Fruit fly (Drosophila melanogaster) whole organism, embryonic: ENCODE results near the gene CG13894.

Experiments used
- Bgb ChIP-seq: fragments of 200-800 bp; sonication (Bioruptor generic); IDR thresholded peaks from 2 replicates; pipeline ENCODE4 v1.3.6; 2022; ENCODE audit warnings: missing biosample characterization, missing genetic modification characterization; ENCODE audit not compliant: partially characterized antibody
- CG11398 ChIP-seq: fragments of 200-800 bp; sonication (Bioruptor generic); optimal IDR thresholded peaks from 2 replicates; lab custom pipeline; 2016; ENCODE audit warnings: missing biosample characterization, missing genetic modification characterization
- CG12104 ChIP-seq: fragments of 200-800 bp; sonication (Bioruptor generic); optimal IDR thresholded peaks from 3 replicates; lab custom pipeline; 2016; ENCODE audit warnings: missing biosample characterization, missing genetic modification characterization
- CG15514 ChIP-seq: fragments of 200-800 bp; sonication (Bioruptor generic); optimal IDR thresholded peaks from 3 replicates; lab custom pipeline; 2017; ENCODE audit warnings: missing biosample characterization, missing genetic modification characterization, mild to moderate bottlenecking, moderate library complexity, missing genetic modification reagents
- CG16813 ChIP-seq: fragments of 200-800 bp; sonication (Bioruptor generic); IDR thresholded peaks from 3 replicates; pipeline ENCODE4 v1.3.6; 2022; ENCODE audit warnings: missing biosample characterization, missing genetic modification characterization; ENCODE audit not compliant: partially characterized antibody
- CG30020 ChIP-seq: fragments of 200-800 bp; optimal IDR thresholded peaks from 2 replicates; lab custom pipeline; 2019; ENCODE audit warnings: missing biosample characterization, mild to moderate bottlenecking, missing genetic modification characterization, moderate library complexity
- CG34224 ChIP-seq: fragments of 200-800 bp; sonication (Bioruptor generic); IDR thresholded peaks from 3 replicates; pipeline ENCODE4 v1.3.6; 2022; ENCODE audit warnings: missing biosample characterization, missing genetic modification characterization; ENCODE audit not compliant: partially characterized antibody
- CG43689 ChIP-seq: fragments of 200-800 bp; sonication (Bioruptor generic); IDR thresholded peaks from 2 replicates; pipeline ENCODE4 v1.3.6; 2022; ENCODE audit warnings: missing biosample characterization, missing genetic modification characterization
- CG4854 ChIP-seq: fragments of 200-800 bp; sonication (Bioruptor generic); optimal IDR thresholded peaks from 2 replicates; lab custom pipeline; 2016; ENCODE audit warnings: missing biosample characterization, missing genetic modification characterization, inconsistent platforms
- CG6791 ChIP-seq: fragments of 200-800 bp; sonication (Bioruptor generic); IDR thresholded peaks from 3 replicates; pipeline ENCODE4 v1.3.6; 2022; ENCODE audit warnings: missing biosample characterization, missing genetic modification characterization; ENCODE audit not compliant: partially characterized antibody
- CG6854 ChIP-seq: fragments of 200-800 bp; sonication (Bioruptor generic); optimal IDR thresholded peaks from 3 replicates; lab custom pipeline; 2017; ENCODE audit warnings: missing biosample characterization, mild to moderate bottlenecking, missing genetic modification characterization
- CG8765 ChIP-seq: fragments of 200-800 bp; sonication (Bioruptor generic); IDR thresholded peaks from 2 replicates; pipeline ENCODE4 v1.3.6; 2022; ENCODE audit warnings: missing biosample characterization, missing genetic modification characterization
- CG9609 ChIP-seq: fragments of 200-800 bp; sonication (Bioruptor generic); optimal IDR thresholded peaks from 3 replicates; lab custom pipeline; 2016; ENCODE audit warnings: missing biosample characterization, missing genetic modification characterization
- CG9817 ChIP-seq: fragments of 200-800 bp; sonication (Bioruptor generic); optimal IDR thresholded peaks from 2 replicates; lab custom pipeline; 2018; ENCODE audit warnings: missing biosample characterization, mild to moderate bottlenecking, missing genetic modification characterization, moderate library complexity
- Chrac-16 ChIP-seq: fragments of 200-800 bp; sonication (Bioruptor generic); optimal IDR thresholded peaks from 3 replicates; lab custom pipeline; 2016; ENCODE audit warnings: missing biosample characterization, missing genetic modification characterization
- CrebB ChIP-seq: fragments of 200-800 bp; sonication (Bioruptor generic); optimal IDR thresholded peaks from 3 replicates; lab custom pipeline; 2018; ENCODE audit warnings: missing biosample characterization, mild to moderate bottlenecking, missing genetic modification characterization
- D ChIP-seq, 2 experiments: fragments of 200-800 bp in 1 of 2; fragments of >200 bp in 1 of 2; sonication (Bioruptor generic) in 1 of 2; optimal IDR thresholded peaks; 2 replicates in 1 of 2; 3 replicates in 1 of 2; lab custom pipeline; 2017; ENCODE audit warnings: mild to moderate bottlenecking in 1 of 2, missing biosample characterization in 1 of 2, missing genetic modification characterization in 1 of 2, missing genetic modification reagents in 1 of 2
- Gsc ChIP-seq: fragments of 200-800 bp; sonication (Bioruptor generic); IDR thresholded peaks from 2 replicates; pipeline ENCODE4 v1.3.6; 2022; ENCODE audit warnings: missing biosample characterization, missing genetic modification characterization
- Hey ChIP-seq: fragments of 200-800 bp; sonication (Bioruptor generic); optimal IDR thresholded peaks from 3 replicates; lab custom pipeline; 2018; ENCODE audit warnings: missing biosample characterization, mild to moderate bottlenecking, missing genetic modification characterization
- HmgD ChIP-seq: fragments of 200-800 bp; sonication (Bioruptor generic); optimal IDR thresholded peaks from 3 replicates; lab custom pipeline; 2016; ENCODE audit warnings: missing biosample characterization, missing genetic modification characterization
- Max ChIP-seq: fragments of 200-800 bp; sonication (Bioruptor generic); optimal IDR thresholded peaks from 2 replicates; lab custom pipeline; 2016; ENCODE audit warnings: missing biosample characterization, mild to moderate bottlenecking, missing genetic modification characterization
- NC2β ChIP-seq: fragments of 200-800 bp; sonication (Bioruptor generic); optimal IDR thresholded peaks from 2 replicates; lab custom pipeline; 2016; ENCODE audit warnings: missing biosample characterization, missing genetic modification characterization
- Nf-YB ChIP-seq: fragments of 200-800 bp; sonication (Bioruptor generic); optimal IDR thresholded peaks from 3 replicates; lab custom pipeline; 2019; ENCODE audit warnings: missing biosample characterization, mild to moderate bottlenecking, missing genetic modification characterization, moderate library complexity
- Oli ChIP-seq: fragments of 200-800 bp; sonication (Bioruptor generic); optimal IDR thresholded peaks from 2 replicates; lab custom pipeline; 2018; ENCODE audit warnings: missing biosample characterization, mild to moderate bottlenecking, missing genetic modification characterization, moderate library complexity
- Xbp1 ChIP-seq: fragments of 200-800 bp; sonication (Bioruptor generic); optimal IDR thresholded peaks from 3 replicates; lab custom pipeline; 2016; ENCODE audit warnings: missing biosample characterization, mild to moderate bottlenecking, missing genetic modification characterization
- YL-1 ChIP-seq: fragments of 200-800 bp; sonication (Bioruptor generic); optimal IDR thresholded peaks from 3 replicates; lab custom pipeline; 2017; ENCODE audit warnings: missing biosample characterization, mild to moderate bottlenecking, missing genetic modification characterization
- ac ChIP-seq: fragments of 200-800 bp; sonication (Bioruptor generic); optimal IDR thresholded peaks from 3 replicates; lab custom pipeline; 2017; ENCODE audit warnings: missing biosample characterization, mild to moderate bottlenecking, missing genetic modification characterization
- br ChIP-seq: fragments of >200 bp; optimal IDR thresholded peaks from 2 replicates; lab custom pipeline; 2017
- btn ChIP-seq: fragments of 200-800 bp; sonication (Bioruptor generic); optimal IDR thresholded peaks from 2 replicates; lab custom pipeline; 2016; ENCODE audit warnings: missing biosample characterization, missing genetic modification characterization
- chinmo ChIP-seq: fragments of 200-800 bp; sonication (Bioruptor generic); IDR thresholded peaks from 4 replicates; pipeline ENCODE4 v1.3.6; 2022; ENCODE audit warnings: missing biosample characterization, missing genetic modification characterization; ENCODE audit not compliant: partially characterized antibody
- crp ChIP-seq, 2 experiments: fragments of 200-800 bp; sonication (Bioruptor generic); optimal IDR thresholded peaks; 2 replicates in 1 of 2; 3 replicates in 1 of 2; lab custom pipeline; 2017; ENCODE audit warnings: missing biosample characterization in 2 of 2, missing genetic modification characterization in 2 of 2, mild to moderate bottlenecking in 1 of 2, moderate library complexity in 1 of 2
- disco-r ChIP-seq: fragments of 200-800 bp; sonication (Bioruptor generic); optimal IDR thresholded peaks from 2 replicates; lab custom pipeline; 2016; ENCODE audit warnings: missing biosample characterization, missing genetic modification characterization
- gcm ChIP-seq: fragments of 200-800 bp; sonication (Bioruptor generic); optimal IDR thresholded peaks from 2 replicates; lab custom pipeline; 2019; ENCODE audit warnings: missing biosample characterization, mild to moderate bottlenecking, missing genetic modification characterization, moderate library complexity
- hbn ChIP-seq: fragments of 200-800 bp; sonication (Bioruptor generic); IDR thresholded peaks from 2 replicates; pipeline ENCODE4 v1.3.6; 2022; ENCODE audit warnings: missing biosample characterization, missing genetic modification characterization; ENCODE audit not compliant: partially characterized antibody
- her ChIP-seq: fragments of 200-800 bp; sonication (Bioruptor generic); optimal IDR thresholded peaks from 2 replicates; lab custom pipeline; 2016; ENCODE audit warnings: missing biosample characterization, missing genetic modification characterization
- insv ChIP-seq, 2 experiments: fragments of 200-800 bp; sonication (Bioruptor generic); optimal IDR thresholded peaks; 3 replicates each; lab custom pipeline; 2016 to 2018; ENCODE audit warnings: missing biosample characterization in 2 of 2, missing genetic modification characterization in 2 of 2
- jigr1 ChIP-seq: fragments of 200-800 bp; sonication (Bioruptor generic); IDR thresholded peaks from 3 replicates; pipeline ENCODE4 v1.3.6; 2022; ENCODE audit warnings: missing biosample characterization, missing genetic modification characterization
- klu ChIP-seq: fragments of 200-800 bp; sonication (Bioruptor generic); IDR thresholded peaks from 2 replicates; pipeline ENCODE4 v1.3.6; 2022; ENCODE audit warnings: missing biosample characterization, missing genetic modification characterization
- lola ChIP-seq, 3 experiments: fragments of >200 bp in 2 of 3; fragments of 200-800 bp in 1 of 3; sonication (Bioruptor generic) in 1 of 3; optimal IDR thresholded peaks; 2 replicates each; lab custom pipeline; 2017 to 2019; ENCODE audit warnings: missing biosample characterization in 3 of 3, missing genetic modification characterization in 3 of 3, mild to moderate bottlenecking in 1 of 3, moderate library complexity in 1 of 3
- mam ChIP-seq: fragments of 200-800 bp; sonication (Bioruptor generic); optimal IDR thresholded peaks from 3 replicates; lab custom pipeline; 2016; ENCODE audit warnings: missing biosample characterization, missing genetic modification characterization
- nmo ChIP-seq: fragments of 200-800 bp; sonication (Bioruptor generic); optimal IDR thresholded peaks from 2 replicates; lab custom pipeline; 2018; ENCODE audit warnings: missing biosample characterization, mild to moderate bottlenecking, missing genetic modification characterization, moderate library complexity
- peb ChIP-seq: fragments of 200-800 bp; sonication (Bioruptor generic); IDR thresholded peaks from 2 replicates; pipeline ENCODE4 v1.3.6; 2022; ENCODE audit warnings: missing biosample characterization, missing genetic modification characterization
- pho ChIP-seq: fragments of 200-800 bp; sonication (Bioruptor generic); optimal IDR thresholded peaks from 2 replicates; lab custom pipeline; 2016; ENCODE audit warnings: missing biosample characterization, missing genetic modification characterization
- prd ChIP-seq, 3 experiments: fragments of >200 bp in 2 of 3; fragments of 200-800 bp in 1 of 3; sonication (Bioruptor generic) in 1 of 3; optimal IDR thresholded peaks in 2 of 3; IDR thresholded peaks in 1 of 3; 2 replicates in 2 of 3; 3 replicates in 1 of 3; pipeline versions ENCODE4 v1.3.6 to Lab custom; 2017 to 2022; ENCODE audit warnings: missing biosample characterization in 1 of 3, missing genetic modification characterization in 1 of 3
- ranshi ChIP-seq: fragments of 200-800 bp; sonication (Bioruptor generic); IDR thresholded peaks from 2 replicates; pipeline ENCODE4 v1.3.6; 2022; ENCODE audit warnings: missing biosample characterization, missing genetic modification characterization
- shn ChIP-seq: fragments of 200-800 bp; sonication (Bioruptor generic); optimal IDR thresholded peaks from 3 replicates; lab custom pipeline; 2016; ENCODE audit warnings: missing biosample characterization, missing genetic modification characterization
- wek ChIP-seq: fragments of 200-800 bp; sonication (Bioruptor generic); optimal IDR thresholded peaks from 3 replicates; lab custom pipeline; 2018; ENCODE audit warnings: missing biosample characterization, mild to moderate bottlenecking, missing genetic modification characterization, moderate library complexity
- zf30C ChIP-seq: fragments of 200-800 bp; sonication (Bioruptor generic); optimal IDR thresholded peaks from 3 replicates; lab custom pipeline; 2018; ENCODE audit warnings: missing biosample characterization, mild to moderate bottlenecking, missing genetic modification characterization

The CG13894 gene

DNA sequence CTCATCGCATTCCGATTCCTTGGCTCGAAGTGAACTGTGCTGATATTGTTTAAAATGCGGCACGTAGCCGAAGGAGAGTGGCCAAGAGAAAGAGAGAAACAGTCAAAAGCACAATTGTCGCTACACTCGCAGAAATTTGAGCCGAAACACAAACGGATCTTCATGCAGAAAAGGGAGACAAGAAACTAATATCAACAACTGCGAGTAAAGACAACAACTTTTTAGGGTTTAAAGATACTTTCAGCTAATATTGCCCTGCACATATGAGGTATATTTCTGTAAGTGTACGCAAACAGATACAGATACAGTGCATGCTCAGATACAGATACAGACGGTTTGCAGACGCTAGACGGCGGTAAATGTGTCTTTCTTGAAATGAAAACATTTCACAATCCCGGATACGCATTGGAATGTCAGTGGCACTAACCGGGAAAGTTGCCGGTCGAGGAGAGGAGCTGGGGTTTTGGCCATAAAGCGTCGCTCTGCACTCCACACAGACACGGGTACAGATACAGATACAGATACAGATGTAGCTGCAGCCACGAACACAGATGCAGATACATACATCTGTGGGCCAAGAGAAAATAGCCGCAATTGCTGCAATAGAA is 54.7 kb downstream of the CG13894 start (continued):
- TF ChIP-seq CG16813 (GFP tag; lab: Robert Waterston, UW) (no peak), zf30C (GFP tag; lab: Kevin White, UChicago) (peak; percentile 78), CG4854 (peak; percentile 69), lola (GFP tag; optimal IDR thresholded peaks at IDR 0.05; lab: Kevin White, UChicago) (peak in 1 of 3 experiments; percentile 69), CG6791 (no peak), btn (peak; percentile 88), insv (GFP tag; optimal IDR thresholded peaks at IDR 0.05; lab: Kevin White, UChicago) (no peak), HmgD (GFP tag; lab: Kevin White, UChicago) (peak; percentile 72), klu (GFP tag; lab: Robert Waterston, UW) (peak; percentile 55), jigr1 (GFP tag; lab: Robert Waterston, UW) (peak; percentile 58; the same call in 1 of the 3 replicates), hbn (GFP tag; lab: Robert Waterston, UW) (no peak), br (lab: Kevin White, UChicago) (no peak), shn (GFP tag; lab: Kevin White, UChicago) (peak; percentile 87), CG34224 (no peak), D (optimal IDR thresholded peaks at IDR 0.05; lab: Kevin White, UChicago) (no peak), D (GFP tag; optimal IDR thresholded peaks at IDR 0.05; lab: Kevin White, UChicago) (peak; percentile 89), mam (GFP tag; lab: Kevin White, UChicago) (peak; percentile 86), Oli (tag; lab: Kevin White, UChicago) (peak; percentile 90), CG8765 (peak; percentile 60), chinmo (GFP tag; lab: Robert Waterston, UW) (no peak), disco-r (GFP tag; lab: Kevin White, UChicago) (peak; percentile 75), Hey (tag; lab: Kevin White, UChicago) (no peak), CG15514 (GFP tag; lab: Kevin White, UChicago) (peak; percentile 50), prd (optimal IDR thresholded peaks at IDR 0.05; lab: Kevin White, UChicago) (no peak), prd (GFP tag; IDR thresholded peaks at IDR 0.05; lab: Robert Waterston, UW) (peak; percentile 92), Nf-YB (peak; percentile 58), NC2β (GFP tag; lab: Kevin White, UChicago) (peak; percentile 84), peb (GFP tag; lab: Robert Waterston, UW) (peak; percentile 81), pho (GFP tag; lab: Kevin White, UChicago) (peak; percentile 52), CG43689 (GFP tag; lab: Robert Waterston, UW) (peak; percentile 80), CG12104 (GFP tag; lab: Kevin White, UChicago) (peak; percentile 62), gcm (GFP tag; lab: Kevin White, UChicago) (peak; percentile 84), nmo (GFP tag; lab: Kevin White, UChicago) (peak; percentile 86), Chrac-16 (GFP tag; lab: Kevin White, UChicago) (peak; percentile 83), ranshi (GFP tag; lab: Robert Waterston, UW) (peak; percentile 89), Bgb (GFP tag; lab: Robert Waterston, UW) (no peak), CG11398 (peak; percentile 73), Gsc (GFP tag; lab: Robert Waterston, UW) (peak; percentile 83), CG6854 (GFP tag; lab: Kevin White, UChicago) (peak; percentile 56), CG9817 (peak; percentile 64), YL-1 (GFP tag; lab: Kevin White, UChicago) (peak; percentile 1), CrebB (tag; lab: Kevin White, UChicago) (peak; percentile 81), Max (GFP tag; lab: Kevin White, UChicago) (peak; percentile 74), wek (GFP tag; lab: Kevin White, UChicago) (peak; percentile 69), her (GFP tag; lab: Kevin White, UChicago) (peak; percentile 88), crp (GFP tag; optimal IDR thresholded peaks at IDR 0.05; lab: Kevin White, UChicago) (peak in 1 of 2 experiments; percentile 42), CG9609 (GFP tag; lab: Kevin White, UChicago) (peak; percentile 88), Xbp1 (peak; percentile 92), CG30020 (tag; lab: Kevin White, UChicago) (peak; percentile 33), ac (peak; percentile 34)
